Worm (Caenorhabditis elegans): Measurements from ENCODE around the gene bath-19.

ce11 chrII:2063989-2064388 lies 24.8 kb upstream of the bath-19 start, which contains the start of gene F07E5.13:
- TF ChIP-seq fos-1 (tag; optimal IDR thresholded peaks at IDR 0.05): no peak
- TF ChIP-seq ZK546.5 (tag; optimal IDR thresholded peaks at IDR 0.05): no peak
- no peak for TF ChIP-seq nhr-12 (tag; optimal IDR thresholded peaks at IDR 0.05)
- TF ChIP-seq gmeb-1 (tag; optimal IDR thresholded peaks at IDR 0.05): no peak
- no peak for TF ChIP-seq unc-39 (tag; optimal IDR thresholded peaks at IDR 0.05)
- no peak for TF ChIP-seq C34F6.9 (tag; optimal IDR thresholded peaks at IDR 0.05)
- no peak for TF ChIP-seq ama-1 (optimal IDR thresholded peaks at IDR 0.05)
- TF ChIP-seq egl-27 (tag; optimal IDR thresholded peaks at IDR 0.05): no peak
- no peak for TF ChIP-seq blmp-1 (tag; optimal IDR thresholded peaks at IDR 0.05; ENCODE audit: insufficient read depth)
